Worm (Caenorhabditis elegans): Measurements from ENCODE around the gene H09F14.1.

DNA sequence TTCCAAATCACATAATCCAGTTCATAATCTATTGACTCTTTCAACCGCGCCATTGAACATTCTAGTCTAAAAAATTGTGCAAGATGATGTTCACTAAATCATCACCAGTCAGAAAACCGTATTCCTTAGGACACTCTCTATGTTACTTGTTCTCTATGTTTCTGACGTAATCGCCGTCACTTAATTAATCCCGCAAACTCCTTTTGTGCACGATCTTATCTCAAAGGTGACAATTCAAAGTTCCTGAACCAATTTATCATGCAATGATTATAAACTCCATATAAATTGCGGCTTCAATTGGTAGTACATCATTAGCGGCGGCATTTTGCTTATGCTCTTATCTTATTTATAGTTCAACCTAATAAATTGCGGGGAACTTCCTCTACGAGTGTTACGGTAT, 52.6 kb downstream of the H09F14.1 start:
- TF ChIP-seq nhr-11 (tag; optimal IDR thresholded peaks at IDR 0.05): no peak
- TF ChIP-seq lsy-2 (tag; optimal IDR thresholded peaks at IDR 0.05): no peak
- no peak for TF ChIP-seq skn-1 (tag; optimal IDR thresholded peaks at IDR 0.05)
- TF ChIP-seq ztf-4 (tag; optimal IDR thresholded peaks at IDR 0.05): no peak
- TF ChIP-seq jun-1 (tag; optimal IDR thresholded peaks at IDR 0.05): no peak

Data from whole organism, L1 larva.